Worm (Caenorhabditis elegans) whole organism, mixed stage, embryonic: ENCODE results near the gene F09C6.11.

ENCODE experiments used
- M03D4.4 ChIP-seq: sonication (generic microtip); optimal IDR thresholded peaks from 2 replicates; lab custom pipeline; 2017; ENCODE audit warnings: mild to moderate bottlenecking, missing genetic modification characterization, missing compliant biosample characterization
- bed-3 ChIP-seq: fragments of 200-800 bp; sonication (Bioruptor generic); optimal IDR thresholded peaks from 3 replicates; lab custom pipeline; 2018; ENCODE audit warnings: mild to moderate bottlenecking, missing genetic modification characterization, moderate library complexity, missing compliant biosample characterization
- blmp-1 ChIP-seq: fragments of 150-350 bp; optimal IDR thresholded peaks from 2 replicates; lab custom pipeline; 2014; ENCODE audit warnings: missing biosample characterization, missing genetic modification characterization
- ceh-39 ChIP-seq: fragments of 150-350 bp; optimal IDR thresholded peaks from 2 replicates; lab custom pipeline; 2014; ENCODE audit warnings: missing biosample characterization, missing genetic modification characterization
- ceh-43 ChIP-seq: fragments of 200-800 bp; sonication (Bioruptor generic); optimal IDR thresholded peaks from 2 replicates; lab custom pipeline; 2018; ENCODE audit warnings: mild to moderate bottlenecking, missing genetic modification characterization, moderate library complexity, missing compliant biosample characterization
- ceh-83 ChIP-seq: fragments of 200-800 bp; sonication (Bioruptor generic); optimal IDR thresholded peaks from 2 replicates; lab custom pipeline; 2018; ENCODE audit warnings: mild to moderate bottlenecking, missing genetic modification characterization, missing compliant biosample characterization
- ces-1 ChIP-seq: fragments of 150-350 bp; optimal IDR thresholded peaks from 2 replicates; lab custom pipeline; 2014; ENCODE audit warnings: missing biosample characterization, missing genetic modification reagents, missing genetic modification characterization
- cnd-1 ChIP-seq: fragments of 200-800 bp; sonication (Bioruptor generic); optimal IDR thresholded peaks from 2 replicates; lab custom pipeline; 2018; ENCODE audit warnings: mild to moderate bottlenecking, missing genetic modification characterization, missing compliant biosample characterization
- drap-1 ChIP-seq: fragments of 200-800 bp; sonication (Bioruptor generic); optimal IDR thresholded peaks from 3 replicates; lab custom pipeline; 2018; ENCODE audit warnings: mild to moderate bottlenecking, missing genetic modification characterization, missing compliant biosample characterization
- elt-1 ChIP-seq: sonication (generic microtip); optimal IDR thresholded peaks from 2 replicates; lab custom pipeline; 2017; ENCODE audit warnings: missing genetic modification characterization, mild to moderate bottlenecking, missing compliant biosample characterization, antibody characterized with exemption, moderate library complexity, borderline replicate concordance; ENCODE audit not compliant: insufficient read depth
- elt-3 ChIP-seq: fragments of 150-350 bp; optimal IDR thresholded peaks from 2 replicates; lab custom pipeline; 2014; ENCODE audit warnings: missing biosample characterization, missing genetic modification characterization
- flh-1 ChIP-seq: fragments of 200-800 bp; sonication (Bioruptor generic); optimal IDR thresholded peaks from 2 replicates; lab custom pipeline; 2018; ENCODE audit warnings: mild to moderate bottlenecking, missing genetic modification characterization, moderate library complexity, missing compliant biosample characterization
- ham-2 ChIP-seq: fragments of 200-800 bp; sonication (Bioruptor generic); optimal IDR thresholded peaks from 2 replicates; lab custom pipeline; 2018; ENCODE audit warnings: mild to moderate bottlenecking, missing genetic modification characterization, missing compliant biosample characterization
- hlh-1 ChIP-seq: fragments of 150-350 bp; optimal IDR thresholded peaks from 2 replicates; lab custom pipeline; 2014; ENCODE audit warnings: missing biosample characterization, missing genetic modification reagents, missing genetic modification characterization
- lin-32 ChIP-seq: fragments of 200-800 bp; sonication (Bioruptor generic); optimal IDR thresholded peaks from 2 replicates; lab custom pipeline; 2018; ENCODE audit warnings: mild to moderate bottlenecking, missing genetic modification characterization, missing compliant biosample characterization
- lsy-2 ChIP-seq: fragments of 150-350 bp; optimal IDR thresholded peaks from 2 replicates; lab custom pipeline; 2014; ENCODE audit warnings: missing biosample characterization, missing genetic modification characterization
- mab-5 ChIP-seq: fragments of 150-350 bp; optimal IDR thresholded peaks from 2 replicates; lab custom pipeline; 2014; ENCODE audit warnings: missing biosample characterization, missing genetic modification characterization
- mep-1 ChIP-seq: fragments of 150-350 bp; optimal IDR thresholded peaks from 2 replicates; lab custom pipeline; 2017; ENCODE audit warnings: missing biosample characterization, missing genetic modification reagents, missing genetic modification characterization, inconsistent platforms
- mls-2 ChIP-seq: sonication (generic microtip); optimal IDR thresholded peaks from 2 replicates; lab custom pipeline; 2016; ENCODE audit warnings: mild to moderate bottlenecking, missing genetic modification characterization, moderate library complexity, missing compliant biosample characterization
- nhr-12 ChIP-seq: fragments of 150-350 bp; optimal IDR thresholded peaks from 2 replicates; lab custom pipeline; 2014; ENCODE audit warnings: missing biosample characterization, missing genetic modification characterization
- nhr-2 ChIP-seq: fragments of 150-350 bp; optimal IDR thresholded peaks from 2 replicates; lab custom pipeline; 2014; ENCODE audit warnings: missing biosample characterization, missing genetic modification characterization
- nhr-237 ChIP-seq: fragments of 150-350 bp; optimal IDR thresholded peaks from 2 replicates; lab custom pipeline; 2014; ENCODE audit warnings: missing biosample characterization, missing genetic modification characterization
- nhr-28 ChIP-seq: fragments of 150-350 bp; optimal IDR thresholded peaks from 2 replicates; lab custom pipeline; 2014; ENCODE audit warnings: missing biosample characterization, missing genetic modification characterization
- nhr-76 ChIP-seq: sonication (generic microtip); optimal IDR thresholded peaks from 2 replicates; lab custom pipeline; 2017; ENCODE audit warnings: missing biosample characterization, missing genetic modification characterization
- pha-4 ChIP-seq: fragments of 150-350 bp; optimal IDR thresholded peaks from 2 replicates; lab custom pipeline; 2018; ENCODE audit warnings: missing biosample characterization, missing genetic modification reagents, missing genetic modification characterization
- sem-2 ChIP-seq: fragments of 200-800 bp; sonication (Bioruptor generic); optimal IDR thresholded peaks from 2 replicates; lab custom pipeline; 2018; ENCODE audit warnings: mild to moderate bottlenecking, missing genetic modification characterization, missing compliant biosample characterization
- snpc-4 ChIP-seq: fragments of 150-350 bp; optimal IDR thresholded peaks from 2 replicates; lab custom pipeline; 2014; ENCODE audit warnings: missing biosample characterization, missing genetic modification characterization
- sptf-1 ChIP-seq: sonication (generic microtip); optimal IDR thresholded peaks from 2 replicates; lab custom pipeline; 2017; ENCODE audit warnings: mild to moderate bottlenecking, missing genetic modification characterization, moderate library complexity, missing compliant biosample characterization
- unc-39 ChIP-seq: fragments of 150-350 bp; optimal IDR thresholded peaks from 2 replicates; lab custom pipeline; 2014; ENCODE audit warnings: missing biosample characterization, missing genetic modification characterization
- unc-62 ChIP-seq: fragments of 150-350 bp; optimal IDR thresholded peaks from 2 replicates; lab custom pipeline; 2014; ENCODE audit warnings: missing biosample characterization, missing genetic modification reagents, missing genetic modification characterization
- zip-8 ChIP-seq: fragments of 150-350 bp; optimal IDR thresholded peaks from 2 replicates; lab custom pipeline; 2014; ENCODE audit warnings: missing biosample characterization, missing genetic modification characterization

Gene F09C6.11

ce11 chrV:16836100-16836499 is 46.0 kb downstream of the F09C6.11 start:
- no peak for TF ChIP-seq sem-2
- no peak for TF ChIP-seq pha-4 (tag; lab: Kevin White, UChicago)
- no peak for TF ChIP-seq ces-1 (GFP tag; lab: Kevin White, UChicago)
- TF ChIP-seq bed-3: no peak
- TF ChIP-seq ceh-43 (GFP tag; lab: Kevin White, UChicago): no peak
- no peak for TF ChIP-seq nhr-28 (tag; lab: Kevin White, UChicago)
- TF ChIP-seq mls-2 (tag; lab: Kevin White, UChicago): no peak
- TF ChIP-seq elt-3 (tag; lab: Kevin White, UChicago): no peak
- TF ChIP-seq nhr-2 (tag; lab: Kevin White, UChicago): no peak
- TF ChIP-seq blmp-1: no peak

ce11 chrV:16834989-16835388 is 47.1 kb downstream of the F09C6.11 start, which contains the start of gene tni-3:
TSS of gene tni-3 (minus strand) at chrV:16835128.
- TF ChIP-seq lin-32 (GFP tag; lab: Kevin White, UChicago) (no peak), ceh-43 (GFP tag; lab: Kevin White, UChicago) (no peak), mls-2 (tag; lab: Kevin White, UChicago) (no peak), ceh-83 (no peak), ceh-39 (tag; lab: Kevin White, UChicago) (no peak), snpc-4 (no peak), M03D4.4 (no peak), blmp-1 (no peak), sptf-1 (tag; lab: Kevin White, UChicago) (no peak), nhr-237 (tag; lab: Kevin White, UChicago) (no peak), mep-1 (tag; lab: Kevin White, UChicago) (no peak), lsy-2 (tag; lab: Kevin White, UChicago) (no peak), drap-1 (no peak), nhr-28 (tag; lab: Kevin White, UChicago) (no peak)

ce11 chrV:16833672-16834071 is 48.4 kb downstream of the F09C6.11 start:
- no peak for TF ChIP-seq nhr-12
- no peak for TF ChIP-seq mab-5 (tag; lab: Kevin White, UChicago)
- TF ChIP-seq mep-1 (tag; lab: Kevin White, UChicago): no peak
- TF ChIP-seq ces-1 (GFP tag; lab: Kevin White, UChicago): no peak
- TF ChIP-seq hlh-1 (tag; lab: Kevin White, UChicago): no peak
- no peak for TF ChIP-seq sem-2
- TF ChIP-seq pha-4 (tag; lab: Kevin White, UChicago): no peak
- TF ChIP-seq M03D4.4: no peak
- no peak for TF ChIP-seq elt-1 (tag; lab: Kevin White, UChicago)
- no peak for TF ChIP-seq flh-1 (GFP tag; lab: Kevin White, UChicago)
- TF ChIP-seq unc-62 (GFP tag; lab: Kevin White, UChicago): no peak
- TF ChIP-seq drap-1: no peak
- no peak for TF ChIP-seq mls-2 (tag; lab: Kevin White, UChicago)
- no peak for TF ChIP-seq cnd-1 (tag; lab: Kevin White, UChicago)
- TF ChIP-seq nhr-237 (tag; lab: Kevin White, UChicago): no peak
- TF ChIP-seq bed-3: no peak
- TF ChIP-seq unc-39: no peak
- TF ChIP-seq lin-32 (GFP tag; lab: Kevin White, UChicago): no peak
- TF ChIP-seq nhr-76 (tag; lab: Kevin White, UChicago): no peak

ce11 chrV:16832865-16833264 is 49.2 kb downstream of the F09C6.11 start, which contains the start of gene phy-3:
TSS of gene phy-3 (plus strand) at chrV:16833165.
- TF ChIP-seq ceh-83: no peak
- no peak for TF ChIP-seq ham-2 (GFP tag; lab: Kevin White, UChicago)
- no peak for TF ChIP-seq ces-1 (GFP tag; lab: Kevin White, UChicago)
- no peak for TF ChIP-seq elt-3 (tag; lab: Kevin White, UChicago)
- no peak for TF ChIP-seq nhr-28 (tag; lab: Kevin White, UChicago)
- no peak for TF ChIP-seq ceh-39 (tag; lab: Kevin White, UChicago)
- TF ChIP-seq zip-8 (tag; lab: Kevin White, UChicago): no peak
- no peak for TF ChIP-seq bed-3

ce11 chrV:16831921-16832320 is 50.2 kb downstream of the F09C6.11 start, which contains the start of gene srh-215:
TSS of gene srh-215 (minus strand) at chrV:16832021.
- TF ChIP-seq hlh-1 (tag; lab: Kevin White, UChicago) (no peak), nhr-237 (tag; lab: Kevin White, UChicago) (no peak), mep-1 (tag; lab: Kevin White, UChicago) (no peak)
- TF ChIP-seq, all 35 proteins: peak for 0
